In genomic region chr3L:3713725-3714124, dm6 we compare ENCODE assay signal across 3 fruit fly cellular contexts.
TF ChIP-seq lines count a peak whose summit lies in the region.

Gene CG43089 (plus strand): TSS chr3L:3714027.

- TF ChIP-seq CTCF in whole organism, embryonic (GFP tag; optimal IDR thresholded peaks at IDR 0.05; lab: Kevin White, UChicago), result no peak

TF ChIP-seq in whole organism, embryonic, 481 proteins besides CTCF, POLR2A, EP300 and RAD21:
- TF ChIP-seq CG8359 (GFP tag; optimal IDR thresholded peaks at IDR 0.05; lab: Kevin White, UChicago; ENCODE audit: borderline replicate concordance) (no peak), sens (GFP tag; lab: Kevin White, UChicago) (peak; percentile 5)

TF ChIP-seq in whole organism, prepupa, 60 proteins besides CTCF, POLR2A, EP300 and RAD21:
- no peak for TF ChIP-seq CG15336 (GFP tag; IDR thresholded peaks at IDR 0.05; lab: Robert Waterston, UW)
- TF ChIP-seq CG6276 (GFP tag; optimal IDR thresholded peaks at IDR 0.05; lab: Kevin White, UChicago), result peak; percentile 33
- peak; percentile 60 for TF ChIP-seq eg (GFP tag; IDR thresholded peaks at IDR 0.05; lab: Robert Waterston, UW)

TF ChIP-seq in whole organism, pupa, 21 proteins besides CTCF, POLR2A, EP300 and RAD21:
- TF ChIP-seq CG12605 (GFP tag; IDR thresholded peaks at IDR 0.05; lab: Robert Waterston, UW) (peak; percentile 81), Ets98B (GFP tag; IDR thresholded peaks at IDR 0.05; lab: Robert Waterston, UW) (peak; percentile 29; the same call in 1 of the 2 replicates), EcR (GFP tag; optimal IDR thresholded peaks at IDR 0.05; lab: Kevin White, UChicago) (no peak), CG4496 (GFP tag; IDR thresholded peaks at IDR 0.05; lab: Robert Waterston, UW) (peak; percentile 64; the same call in 2 of the 3 replicates), CG9948 (tag; optimal IDR thresholded peaks at IDR 0.05; lab: Kevin White, UChicago) (no peak), CG8301 (tag; optimal IDR thresholded peaks at IDR 0.05; lab: Kevin White, UChicago) (no peak)
